Worm (Caenorhabditis elegans) whole organism, dauer: Measurements from ENCODE around the gene F55D1.1.

Experiments used
- unc-62 ChIP-seq: sonication (generic microtip); optimal IDR thresholded peaks from 2 replicates; lab custom pipeline; 2017; ENCODE audit warnings: missing biosample characterization, missing genetic modification reagents, missing genetic modification characterization

F55D1.1 gene

DNA sequence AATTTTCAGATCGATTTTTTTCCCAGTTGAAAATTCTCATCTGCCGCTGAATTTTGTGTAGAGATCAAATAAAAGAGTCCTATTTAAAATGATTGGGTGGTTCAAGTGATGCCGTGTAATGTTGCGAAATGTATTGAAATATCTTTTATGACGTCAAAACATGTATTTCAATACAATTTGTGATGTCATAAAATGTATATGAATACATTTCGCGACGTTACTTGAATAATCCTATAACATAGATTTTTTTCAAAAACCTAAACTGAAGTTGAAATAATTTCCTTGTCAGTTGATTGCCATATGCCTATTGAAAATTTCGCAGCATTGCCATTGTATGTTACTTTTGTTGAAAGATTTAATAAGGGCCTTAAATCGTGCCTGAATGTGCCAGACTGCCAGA, at the start of gene F55D1.1:
Gene F55D1.1, plus strand, starts transcription at position 301 of the 400 bp plus-strand sequence.
- no peak for TF ChIP-seq unc-62 (GFP tag; lab: Kevin White, UChicago)

DNA sequence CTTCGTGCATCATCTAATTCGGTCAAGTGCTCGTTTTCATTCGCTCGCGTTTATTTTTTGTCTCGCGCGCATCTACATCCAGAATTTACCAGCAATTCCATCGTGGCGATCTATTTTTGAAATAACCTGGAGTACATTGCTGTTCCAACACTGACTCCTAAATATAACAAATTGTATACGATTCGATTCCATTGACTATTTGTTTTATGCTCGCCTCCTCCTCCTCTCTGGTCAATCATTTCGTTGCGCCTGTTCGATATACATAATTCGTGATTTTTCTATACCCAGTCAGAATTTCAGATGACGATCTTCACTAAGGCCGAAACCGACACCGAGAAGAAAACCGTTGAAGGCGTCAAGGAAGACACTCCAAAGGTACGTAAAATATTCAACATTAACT, 44.8 kb upstream of the F55D1.1 start, which contains the start of gene itm-2:
Gene itm-2, plus strand, starts transcription at position 301 of the 400 bp plus-strand sequence.
- TF ChIP-seq unc-62 (GFP tag; lab: Kevin White, UChicago), result no peak

DNA sequence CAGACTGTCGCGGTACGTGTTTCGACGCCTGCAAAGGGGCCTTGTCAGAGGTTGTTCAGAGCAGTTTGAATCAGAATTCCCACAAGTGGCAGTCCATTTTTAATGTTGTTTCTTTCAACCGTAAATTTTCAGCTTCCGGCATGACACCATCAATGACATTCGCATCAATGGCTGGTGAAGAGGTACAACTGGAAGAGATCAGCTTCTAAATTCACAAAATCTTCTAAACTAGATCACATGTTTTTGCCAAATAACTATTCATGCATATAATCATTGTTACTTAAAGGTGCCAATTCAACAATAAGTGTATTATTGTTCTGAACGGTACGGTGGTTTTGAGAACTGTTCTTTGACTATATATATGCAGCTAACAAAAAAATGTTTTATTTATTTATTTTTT, 42.3 kb upstream of the F55D1.1 start:
- TF ChIP-seq unc-62 (GFP tag; lab: Kevin White, UChicago), result no peak

DNA sequence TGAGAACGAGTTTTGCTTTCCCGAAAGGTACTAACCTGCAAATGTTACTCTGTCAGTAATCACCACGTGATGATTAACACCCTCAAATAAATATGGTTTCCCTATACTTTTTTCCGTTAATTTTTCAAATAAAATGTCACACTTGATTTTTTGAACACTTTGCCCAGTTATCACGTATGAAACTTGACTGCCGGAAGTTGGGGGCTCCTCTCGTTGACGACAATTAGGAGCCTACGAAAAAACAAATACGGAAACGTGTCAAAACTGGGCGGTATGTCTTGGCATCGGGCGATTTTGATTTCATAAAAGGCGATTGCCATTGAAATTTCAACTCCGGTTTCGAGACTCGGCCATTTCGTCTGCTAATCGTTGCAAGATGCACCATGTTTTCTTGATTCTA, 41.7 kb upstream of the F55D1.1 start, which contains the start of gene C25F6.8:
Gene C25F6.8, plus strand, starts transcription at position 301 of the 400 bp plus-strand sequence.
- TF ChIP-seq unc-62 (GFP tag; lab: Kevin White, UChicago), result no peak

DNA sequence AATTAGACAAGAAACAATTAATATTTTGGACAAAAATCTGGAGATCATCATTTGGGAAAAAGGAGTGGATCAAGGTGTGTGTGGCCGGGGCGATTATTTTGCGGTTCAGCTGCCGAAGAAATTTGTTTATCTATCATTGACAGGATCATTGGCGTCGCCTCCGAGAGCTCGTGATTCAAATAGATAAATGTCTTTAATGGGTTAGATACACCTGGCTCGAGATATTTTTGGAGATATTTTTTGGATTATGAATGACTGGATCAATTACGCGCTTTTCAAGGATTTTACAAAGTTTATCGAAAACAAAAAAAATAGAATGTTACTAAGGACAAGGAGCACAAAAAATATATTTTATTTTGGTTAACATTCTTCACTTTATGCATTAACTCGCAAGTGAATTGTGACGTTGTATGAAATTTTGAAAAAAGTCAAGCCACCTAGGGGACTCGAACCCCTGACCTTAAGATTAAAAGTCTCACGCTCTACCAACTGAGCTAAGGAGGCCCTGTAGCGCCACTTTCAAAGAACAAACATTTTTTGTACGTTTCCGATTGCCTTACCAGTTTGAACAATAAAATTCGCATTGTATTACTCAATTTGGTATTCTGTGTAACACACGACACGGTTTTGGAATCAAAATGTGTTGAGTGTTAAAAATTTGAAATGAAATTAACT, 38.7 kb upstream of the F55D1.1 start, which contains the start of gene C25F6.6:
Gene C25F6.6, minus strand, starts transcription at position 51 of the 675 bp plus-strand sequence.
- no peak for TF ChIP-seq unc-62 (GFP tag; lab: Kevin White, UChicago)

DNA sequence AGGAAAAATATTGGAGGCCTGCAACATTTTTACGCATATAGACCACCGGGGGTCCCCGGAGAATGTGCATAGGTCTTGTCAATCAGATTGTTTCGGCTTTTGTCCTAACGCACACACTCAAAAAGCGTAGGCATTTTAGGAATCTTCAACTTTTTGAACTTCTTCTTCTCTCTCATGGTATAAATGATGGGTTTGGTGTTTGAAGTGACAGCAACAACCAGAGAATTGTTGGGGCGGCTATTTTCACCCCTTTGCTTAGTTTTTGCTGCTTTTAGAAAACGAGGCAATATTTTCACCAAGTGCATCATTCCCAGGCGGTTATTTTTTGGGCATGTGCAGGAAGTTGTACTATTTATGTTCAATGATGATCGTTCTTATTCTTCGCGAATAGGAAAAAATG, 37.9 kb upstream of the F55D1.1 start:
- no peak for TF ChIP-seq unc-62 (GFP tag; lab: Kevin White, UChicago)

DNA sequence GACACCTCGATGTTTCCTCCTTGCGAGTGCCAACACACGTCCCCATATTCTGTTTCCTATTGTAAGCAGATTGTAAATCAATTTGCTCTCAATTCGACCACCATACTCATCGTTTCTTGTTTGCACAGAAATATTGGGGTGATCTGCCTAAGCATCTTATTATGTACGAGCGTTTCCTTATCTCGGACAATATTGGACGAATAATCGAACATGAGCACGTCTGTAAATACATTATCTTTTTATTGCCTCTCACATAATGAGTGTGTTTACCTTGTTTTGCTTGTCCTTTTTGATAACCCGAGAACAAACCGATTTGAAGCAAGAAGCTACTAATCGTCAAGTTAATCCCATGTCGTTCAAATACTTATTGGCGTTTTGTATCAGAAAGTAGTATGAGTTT, 34.5 kb upstream of the F55D1.1 start:
- TF ChIP-seq unc-62 (GFP tag; lab: Kevin White, UChicago), result no peak

DNA sequence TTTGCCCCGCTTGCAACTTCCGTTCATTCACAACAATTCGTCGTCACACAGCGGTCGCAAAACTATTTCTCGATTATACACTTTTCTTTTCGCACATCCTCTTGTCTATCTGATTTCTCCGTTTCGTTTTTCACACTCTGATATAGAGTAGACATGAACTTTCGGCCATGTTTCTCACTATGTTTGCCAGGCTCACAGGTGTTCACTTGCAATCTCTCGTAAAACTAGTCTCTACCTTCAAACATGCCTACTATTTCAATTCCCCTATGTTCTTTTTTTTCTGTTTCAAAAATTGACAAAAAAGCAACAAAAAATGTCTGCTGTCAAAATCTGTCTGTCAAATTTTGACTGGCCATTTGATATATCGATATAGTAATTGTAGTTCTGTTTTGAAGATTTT, 32.5 kb upstream of the F55D1.1 start:
- no peak for TF ChIP-seq unc-62 (GFP tag; lab: Kevin White, UChicago)

DNA sequence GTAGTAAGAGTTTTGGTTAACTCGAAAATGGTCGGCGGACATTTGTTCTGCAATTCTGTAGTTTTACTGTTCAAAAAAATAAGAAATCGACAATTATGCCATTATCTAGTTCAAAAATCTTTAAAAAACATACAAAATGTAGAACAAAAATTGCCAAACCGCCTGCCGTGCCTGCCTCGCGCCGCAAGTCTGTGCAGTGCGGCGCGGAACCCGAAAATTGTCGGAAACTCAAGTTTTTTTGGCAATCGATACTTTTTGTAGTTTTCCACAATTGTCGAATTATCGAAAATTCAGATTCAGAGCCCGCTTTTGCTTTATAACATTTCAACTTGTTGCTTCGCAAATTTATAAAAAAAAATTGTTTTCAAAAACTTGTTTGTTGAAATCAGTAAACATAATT, 31.6 kb upstream of the F55D1.1 start:
- TF ChIP-seq unc-62 (GFP tag; lab: Kevin White, UChicago), result no peak

DNA sequence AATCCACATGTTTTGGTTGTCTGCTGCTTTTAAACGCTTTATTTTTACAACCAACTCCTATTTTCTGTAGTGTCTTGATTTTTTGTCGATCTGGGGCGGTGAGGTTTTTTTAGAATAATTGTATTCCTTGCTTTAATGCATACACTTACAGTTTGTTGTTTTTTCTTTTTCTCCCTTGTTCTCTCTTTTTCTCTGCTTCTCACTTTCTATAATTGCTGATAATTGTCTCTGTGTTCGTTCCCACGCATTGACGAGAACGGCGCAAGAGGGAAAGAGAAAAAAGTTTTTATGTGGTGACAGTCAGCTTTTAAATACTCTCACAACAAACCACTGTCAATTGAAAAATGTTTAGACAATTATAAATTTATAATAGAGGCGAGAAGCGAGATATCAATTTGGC, 30.9 kb upstream of the F55D1.1 start:
- TF ChIP-seq unc-62 (GFP tag; lab: Kevin White, UChicago), result no peak

DNA sequence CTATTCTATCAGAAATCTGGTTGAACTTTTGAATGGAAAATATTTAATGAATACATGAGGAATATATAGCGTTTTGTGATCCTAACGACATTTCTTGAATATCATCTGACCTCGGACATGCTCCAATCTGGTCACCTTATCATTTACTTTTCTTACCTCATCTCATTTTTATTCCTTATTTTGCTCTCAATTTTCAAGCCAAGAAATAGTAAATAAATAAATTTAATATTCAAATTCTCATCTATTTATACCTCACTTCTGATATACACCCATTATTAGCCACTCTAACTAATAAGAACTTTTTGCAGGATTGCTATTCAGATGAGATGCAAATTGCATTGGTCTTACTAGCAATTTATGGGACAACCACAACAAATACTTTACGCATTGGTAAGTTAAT, 28.7 kb upstream of the F55D1.1 start, which contains the start of gene ddr-1:
Gene ddr-1, plus strand, starts transcription at position 301 of the 400 bp plus-strand sequence.
- TF ChIP-seq unc-62 (GFP tag; lab: Kevin White, UChicago), result no peak

DNA sequence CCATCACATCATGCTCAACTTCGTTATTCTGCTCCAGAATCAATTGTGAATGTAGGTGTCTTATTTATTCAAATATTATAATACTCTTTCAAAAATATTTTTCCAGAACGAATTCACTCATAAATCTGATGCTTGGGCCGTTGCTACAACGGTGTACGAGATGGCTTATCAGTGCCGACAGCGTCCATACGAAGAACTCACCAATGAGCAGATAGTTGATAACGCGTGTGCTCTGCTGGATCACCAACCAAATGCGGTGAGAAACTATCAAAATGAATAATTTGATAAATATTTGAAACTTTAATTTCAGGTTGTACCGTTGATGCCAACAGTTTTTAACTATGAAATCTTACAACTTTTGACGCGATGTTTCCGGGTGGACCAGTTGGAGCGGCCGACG, 24.0 kb upstream of the F55D1.1 start:
- no peak for TF ChIP-seq unc-62 (GFP tag; lab: Kevin White, UChicago)

DNA sequence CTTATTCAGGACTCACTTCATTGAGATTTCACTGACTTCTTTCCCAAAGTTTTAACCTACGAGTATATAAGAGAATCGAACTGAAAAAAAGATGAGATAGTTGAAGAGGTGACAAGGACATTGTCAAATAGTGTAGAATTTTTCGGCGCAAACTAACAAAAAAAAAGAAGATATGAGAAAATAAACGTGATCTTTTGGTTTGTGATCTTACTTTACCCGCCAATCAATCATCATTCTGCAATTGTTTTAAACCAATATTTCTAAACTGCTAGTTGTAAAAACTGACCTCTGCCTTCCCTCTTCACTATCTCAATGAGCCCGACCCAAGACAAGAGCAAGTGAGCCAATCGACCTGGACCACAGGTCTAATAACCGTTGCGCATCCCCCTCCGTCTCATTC, 23.5 kb upstream of the F55D1.1 start:
- no peak for TF ChIP-seq unc-62 (GFP tag; lab: Kevin White, UChicago)

DNA sequence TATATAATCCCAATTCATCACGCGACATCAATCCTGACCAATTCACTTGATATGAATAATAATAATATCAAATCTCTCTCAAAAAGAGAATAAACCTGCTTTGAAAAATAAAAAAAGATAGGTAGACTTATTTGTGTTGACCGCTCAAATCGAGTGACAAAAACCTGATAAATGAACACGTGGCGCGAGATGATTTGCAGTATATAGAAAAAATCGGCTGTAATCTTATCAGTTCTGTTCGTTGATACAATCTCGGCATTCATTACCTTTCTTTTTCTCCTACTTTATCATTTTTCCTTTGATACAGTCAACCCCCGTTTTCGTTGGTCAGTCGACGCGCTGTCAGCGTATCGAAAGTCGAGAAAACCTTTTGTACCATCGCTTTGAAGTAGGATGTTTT, 22.3 kb upstream of the F55D1.1 start:
- no peak for TF ChIP-seq unc-62 (GFP tag; lab: Kevin White, UChicago)

DNA sequence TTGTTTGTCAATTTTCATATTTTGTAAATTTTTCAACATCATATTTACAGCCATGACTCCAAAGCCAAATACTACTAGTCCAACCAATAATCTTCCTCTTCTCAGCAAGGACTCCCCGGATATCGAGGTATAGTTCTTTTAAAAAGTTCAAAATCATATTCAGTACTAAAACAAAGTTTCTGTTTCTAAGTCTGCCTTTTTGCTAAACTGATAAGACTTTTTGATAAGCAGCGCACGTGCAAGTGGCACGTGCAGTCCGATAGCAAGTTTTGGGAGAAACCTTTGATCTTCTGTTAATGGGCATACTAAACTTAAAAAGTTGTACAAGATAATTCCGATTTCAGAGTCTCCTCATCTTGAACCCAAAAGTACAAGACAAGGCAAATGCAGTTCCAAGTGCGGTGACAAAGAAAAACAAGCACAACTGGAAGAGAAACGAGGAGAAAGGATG, 21.8 kb upstream of the F55D1.1 start, which contains the start of gene dpyd-1:
Gene dpyd-1, plus strand, starts transcription at position 51 of the 451 bp plus-strand sequence.
- TF ChIP-seq unc-62 (GFP tag; lab: Kevin White, UChicago), result no peak

DNA sequence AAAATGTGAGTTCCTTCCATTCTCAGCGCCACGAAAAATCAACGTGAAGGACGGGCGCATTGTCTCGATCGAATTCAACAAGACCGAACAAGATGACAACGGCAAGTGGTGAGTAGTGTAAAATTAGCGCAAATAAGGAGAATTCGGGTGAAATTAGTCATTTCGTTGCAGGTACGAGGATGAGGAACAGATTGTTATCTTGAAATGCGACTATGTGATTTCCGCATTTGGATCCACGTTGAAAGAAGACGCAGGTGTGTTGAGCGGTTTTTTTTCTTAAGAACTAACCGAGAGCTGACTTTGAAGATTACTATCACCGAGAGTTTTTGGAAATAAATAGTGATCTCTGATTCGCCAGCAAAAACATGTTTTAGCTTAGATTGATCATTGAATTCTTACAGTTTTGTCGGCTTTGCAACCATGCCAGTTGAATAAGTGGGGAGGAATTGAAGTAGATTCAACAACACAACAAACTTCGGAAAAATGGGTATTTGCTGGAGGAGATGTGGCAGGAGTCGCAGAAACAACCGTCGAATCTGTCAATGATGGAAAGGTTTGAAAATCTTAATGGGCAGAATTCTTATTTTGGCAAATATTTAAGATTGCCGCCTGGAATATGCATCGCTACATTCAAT, 19.4 kb upstream of the F55D1.1 start:
- TF ChIP-seq unc-62 (GFP tag; lab: Kevin White, UChicago), result no peak
